Comparison of ENCODE assay signal across 4 worm cellular contexts in genomic region chrV:1870515-1870940, ce11.
A peak's percentile ranks its signal among the peaks of the same experiment; 100 is the strongest.
TF ChIP-seq lines count a peak whose summit lies in the region.

No protein-coding gene starts in this region.

TF ChIP-seq in whole organism, L1 larva, 84 proteins besides CTCF, POLR2A, EP300 and RAD21:
- TF ChIP-seq alr-1 (tag; optimal IDR thresholded peaks at IDR 0.05; lab: Kevin White, UChicago; ENCODE audit: borderline replicate concordance) (peak; percentile 24), sup-37 (GFP tag; optimal IDR thresholded peaks at IDR 0.05; lab: Kevin White, UChicago) (no peak), sptf-1 (tag; optimal IDR thresholded peaks at IDR 0.05; lab: Kevin White, UChicago) (no peak)

TF ChIP-seq in whole organism, L4 larva, 104 proteins besides CTCF, POLR2A, EP300 and RAD21 (continues in another document):
- TF ChIP-seq attf-4 (tag; optimal IDR thresholded peaks at IDR 0.05; lab: Kevin White, UChicago) (no peak), nhr-6 (tag; optimal IDR thresholded peaks at IDR 0.05; lab: Kevin White, UChicago) (no peak), spr-3 (GFP tag; optimal IDR thresholded peaks at IDR 0.05; lab: Kevin White, UChicago) (no peak), rbr-2 (tag; optimal IDR thresholded peaks at IDR 0.05; lab: Kevin White, UChicago) (no peak), Y48G9A.11 (GFP tag; IDR thresholded peaks at IDR 0.05; lab: Robert Waterston, UW) (peak; percentile 41; the same call in 1 of the 2 replicates), tra-1 (GFP tag; IDR thresholded peaks at IDR 0.05; lab: Robert Waterston, UW) (no peak), hlh-30 (tag; optimal IDR thresholded peaks at IDR 0.05; lab: Kevin White, UChicago; ENCODE audit: insufficient read depth) (no peak), dpl-1 (GFP tag; optimal IDR thresholded peaks at IDR 0.05; lab: Kevin White, UChicago) (peak; percentile 14), lin-38 (GFP tag; IDR thresholded peaks at IDR 0.05; lab: Robert Waterston, UW) (peak; percentile 67), mes-2 (tag; optimal IDR thresholded peaks at IDR 0.05; lab: Kevin White, UChicago; ENCODE audit: poor library complexity, severe bottlenecking) (peak; percentile 18), F10B5.3 (tag; optimal IDR thresholded peaks at IDR 0.05; lab: Kevin White, UChicago) (no peak), T26A8.4 (GFP tag; IDR thresholded peaks at IDR 0.05; lab: Robert Waterston, UW) (no peak), lin-29 (GFP tag; IDR thresholded peaks at IDR 0.05; lab: Robert Waterston, UW) (no peak), unc-130 (GFP tag; optimal IDR thresholded peaks at IDR 0.05; lab: Kevin White, UChicago) (peak; percentile 54), spr-1 (tag; optimal IDR thresholded peaks at IDR 0.05; lab: Kevin White, UChicago) (no peak), mxl-2 (GFP tag; conservative IDR thresholded peaks at IDR 0.05; lab: Robert Waterston, UW) (no peak), fos-1 (tag; optimal IDR thresholded peaks at IDR 0.05; lab: Kevin White, UChicago) (no peak), dmd-8 (GFP tag; IDR thresholded peaks at IDR 0.05; lab: Robert Waterston, UW) (0 out of 2 replicates have a peak, but pooled peaks have one; percentile 23), F49E8.2 (tag; optimal IDR thresholded peaks at IDR 0.05; lab: Kevin White, UChicago; ENCODE audit: borderline replicate concordance) (peak; percentile 7), lsy-2 (tag; optimal IDR thresholded peaks at IDR 0.05; lab: Kevin White, UChicago) (no peak), unc-39 (tag; optimal IDR thresholded peaks at IDR 0.05; lab: Kevin White, UChicago) (no peak), vab-7 (GFP tag; IDR thresholded peaks at IDR 0.05; lab: Robert Waterston, UW) (no peak), ces-1 (GFP tag; optimal IDR thresholded peaks at IDR 0.05; lab: Kevin White, UChicago) (no peak), F44E2.7 (GFP tag; IDR thresholded peaks at IDR 0.05; lab: Robert Waterston, UW) (0 out of 2 replicates have a peak, but pooled peaks have one; percentile 22), nhr-77 (tag; optimal IDR thresholded peaks at IDR 0.05; lab: Kevin White, UChicago) (no peak), dmd-6 (GFP tag; IDR thresholded peaks at IDR 0.05; lab: Robert Waterston, UW) (no peak), ceh-32 (tag; optimal IDR thresholded peaks at IDR 0.05; lab: Kevin White, UChicago; ENCODE audit: poor library complexity) (no peak), Y105C5A.15 (GFP tag; IDR thresholded peaks at IDR 0.05; lab: Robert Waterston, UW) (no peak), duxl-1 (tag; optimal IDR thresholded peaks at IDR 0.05; lab: Kevin White, UChicago; ENCODE audit: poor library complexity) (no peak)

TF ChIP-seq in whole organism, early embryonic, 17 proteins besides CTCF, POLR2A, EP300 and RAD21:
- TF ChIP-seq ama-1 (optimal IDR thresholded peaks at IDR 0.05; lab: Kevin White, UChicago): peak; percentile 7
- TF ChIP-seq F13C5.2 (tag; optimal IDR thresholded peaks at IDR 0.05; lab: Kevin White, UChicago): no peak
- TF ChIP-seq hnd-1 (tag; optimal IDR thresholded peaks at IDR 0.05; lab: Kevin White, UChicago): no peak
- TF ChIP-seq tra-4 (tag; optimal IDR thresholded peaks at IDR 0.05; lab: Kevin White, UChicago): peak; percentile 11
- no peak for TF ChIP-seq ceh-36 (tag; optimal IDR thresholded peaks at IDR 0.05; lab: Kevin White, UChicago)

TF ChIP-seq in whole organism, young adult, 124 proteins besides CTCF, POLR2A, EP300 and RAD21 (continues in another document):
- TF ChIP-seq B0336.3 (GFP tag; IDR thresholded peaks at IDR 0.05; lab: Robert Waterston, UW): peak; percentile 65
- TF ChIP-seq xnd-1 (tag; optimal IDR thresholded peaks at IDR 0.05; lab: Kevin White, UChicago): peak; percentile 46
- TF ChIP-seq F49E8.2 (tag; optimal IDR thresholded peaks at IDR 0.05; lab: Kevin White, UChicago; ENCODE audit: insufficient read depth): peak; percentile 54
- TF ChIP-seq attf-6 (GFP tag; IDR thresholded peaks at IDR 0.05; lab: Robert Waterston, UW): peak; percentile 34; the same call in 1 of the 2 replicates
- TF ChIP-seq pha-4 (tag; optimal IDR thresholded peaks at IDR 0.05; lab: Kevin White, UChicago): no peak
- peak; percentile 25; the same call in 1 of the 2 replicates for TF ChIP-seq madf-8 (GFP tag; conservative IDR thresholded peaks at IDR 0.05; lab: Robert Waterston, UW)
- peak; percentile 19; the same call in 1 of the 2 replicates for TF ChIP-seq ztf-25 (GFP tag; IDR thresholded peaks at IDR 0.05; lab: Robert Waterston, UW)
- TF ChIP-seq F10E7.11 (tag; optimal IDR thresholded peaks at IDR 0.05; lab: Kevin White, UChicago): no peak
- peak; percentile 34 for TF ChIP-seq sptf-2 (GFP tag; optimal IDR thresholded peaks at IDR 0.05; lab: Kevin White, UChicago)
- peak; percentile 63; the same call in 1 of the 2 replicates for TF ChIP-seq C17E4.6 (GFP tag; IDR thresholded peaks at IDR 0.05; lab: Robert Waterston, UW)
- TF ChIP-seq snpc-4 (GFP tag; optimal IDR thresholded peaks at IDR 0.05; lab: Kevin White, UChicago): no peak
- peak in 2 of 4 experiments; percentile 2 to 9 for TF ChIP-seq snpc-4 (tag; optimal IDR thresholded peaks at IDR 0.05; lab: Kevin White, UChicago)
- TF ChIP-seq pbrm-1 (GFP tag; IDR thresholded peaks at IDR 0.05; lab: Robert Waterston, UW): no peak
- peak; percentile 60; the same call in 1 of the 2 replicates for TF ChIP-seq madf-3 (GFP tag; IDR thresholded peaks at IDR 0.05; lab: Robert Waterston, UW)
- peak; percentile 33; the same call in 1 of the 2 replicates for TF ChIP-seq Y67H2A.10 (GFP tag; conservative IDR thresholded peaks at IDR 0.05; lab: Robert Waterston, UW)
- peak; percentile 86 for TF ChIP-seq ztf-18 (tag; optimal IDR thresholded peaks at IDR 0.05; lab: Kevin White, UChicago)
- TF ChIP-seq hsf-1 (GFP tag; IDR thresholded peaks at IDR 0.05; lab: Robert Waterston, UW): peak; percentile 59; the same call in 1 of the 2 replicates
- no peak for TF ChIP-seq akir-1 (GFP tag; optimal IDR thresholded peaks at IDR 0.05; lab: Kevin White, UChicago)
- peak; percentile 82 for TF ChIP-seq D2030.7 (GFP tag; IDR thresholded peaks at IDR 0.05; lab: Robert Waterston, UW)
- TF ChIP-seq unc-130 (GFP tag; optimal IDR thresholded peaks at IDR 0.05; lab: Kevin White, UChicago): peak; percentile 39
- no peak for TF ChIP-seq mel-28 (tag; optimal IDR thresholded peaks at IDR 0.05; lab: Kevin White, UChicago; ENCODE audit: borderline replicate concordance)
- peak; percentile 38 for TF ChIP-seq lin-54 (GFP tag; optimal IDR thresholded peaks at IDR 0.05; lab: Kevin White, UChicago)
- TF ChIP-seq mcd-1 (GFP tag; IDR thresholded peaks at IDR 0.05; lab: Robert Waterston, UW): peak; percentile 25; the same call in 1 of the 2 replicates
- peak; percentile 74 for TF ChIP-seq dox-1 (GFP tag; IDR thresholded peaks at IDR 0.05; lab: Robert Waterston, UW)
- TF ChIP-seq nfya-1 (tag; optimal IDR thresholded peaks at IDR 0.05; lab: Kevin White, UChicago; ENCODE audit: borderline replicate concordance, insufficient read depth): no peak
- no peak for TF ChIP-seq cebp-1 (GFP tag; IDR thresholded peaks at IDR 0.05; lab: Robert Waterston, UW)
- TF ChIP-seq cebp-1 (tag; optimal IDR thresholded peaks at IDR 0.05; lab: Kevin White, UChicago): no peak
- no peak for TF ChIP-seq ceh-58 (GFP tag; IDR thresholded peaks at IDR 0.05; lab: Robert Waterston, UW)
- peak; percentile 70 for TF ChIP-seq madf-6 (GFP tag; IDR thresholded peaks at IDR 0.05; lab: Robert Waterston, UW)
- peak; percentile 51 for TF ChIP-seq efl-1 (GFP tag; optimal IDR thresholded peaks at IDR 0.05; lab: Kevin White, UChicago)
- TF ChIP-seq Y79H2A.3 (GFP tag; conservative IDR thresholded peaks at IDR 0.05; lab: Robert Waterston, UW): peak; percentile 43; the same call in 1 of the 2 replicates
- TF ChIP-seq rec-8 (tag; optimal IDR thresholded peaks at IDR 0.05; lab: Kevin White, UChicago): no peak
- TF ChIP-seq B0261.1 (tag; optimal IDR thresholded peaks at IDR 0.05; lab: Kevin White, UChicago): no peak
- no peak for TF ChIP-seq F55B11.4 (tag; optimal IDR thresholded peaks at IDR 0.05; lab: Kevin White, UChicago; ENCODE audit: borderline replicate concordance, insufficient read depth)
- no peak for TF ChIP-seq hmg-20 (GFP tag; IDR thresholded peaks at IDR 0.05; lab: Robert Waterston, UW)
- TF ChIP-seq ceh-100 (GFP tag; IDR thresholded peaks at IDR 0.05; lab: Robert Waterston, UW): peak; percentile 88
- peak; percentile 67; the same call in 1 of the 2 replicates for TF ChIP-seq Y53G8AR.9 (GFP tag; conservative IDR thresholded peaks at IDR 0.05; lab: Robert Waterston, UW)
- TF ChIP-seq attf-5 (GFP tag; optimal IDR thresholded peaks at IDR 0.05; lab: Kevin White, UChicago): no peak
- TF ChIP-seq nhr-27 (tag; optimal IDR thresholded peaks at IDR 0.05; lab: Kevin White, UChicago): no peak
- no peak for TF ChIP-seq ZK185.1 (tag; optimal IDR thresholded peaks at IDR 0.05; lab: Kevin White, UChicago; ENCODE audit: poor library complexity, severe bottlenecking)
- peak; percentile 29 for TF ChIP-seq tbp1 (GFP tag; optimal IDR thresholded peaks at IDR 0.05; lab: Kevin White, UChicago)
- no peak for TF ChIP-seq ets-4 (GFP tag; optimal IDR thresholded peaks at IDR 0.05; lab: Kevin White, UChicago)
- 0 out of 2 replicates have a peak, but pooled peaks have one; percentile 52 for TF ChIP-seq Y95B8A.8 (GFP tag; IDR thresholded peaks at IDR 0.05; lab: Robert Waterston, UW)
- TF ChIP-seq ekl-4 (GFP tag; IDR thresholded peaks at IDR 0.05; lab: Robert Waterston, UW): peak; percentile 59; the same call in 1 of the 2 replicates
- TF ChIP-seq B0019.2 (GFP tag; conservative IDR thresholded peaks at IDR 0.05; lab: Robert Waterston, UW): peak; percentile 48; the same call in 1 of the 2 replicates
- TF ChIP-seq lag-1 (GFP tag; IDR thresholded peaks at IDR 0.05; lab: Robert Waterston, UW): no peak
- no peak for TF ChIP-seq snpc-1.1 (tag; optimal IDR thresholded peaks at IDR 0.05; lab: Kevin White, UChicago; ENCODE audit: insufficient read depth)
- peak; percentile 79; the same call in 1 of the 2 replicates for TF ChIP-seq ztf-28 (GFP tag; IDR thresholded peaks at IDR 0.05; lab: Robert Waterston, UW)
- no peak for TF ChIP-seq ztf-3 (GFP tag; optimal IDR thresholded peaks at IDR 0.05; lab: Kevin White, UChicago)
- TF ChIP-seq repo-1 (tag; optimal IDR thresholded peaks at IDR 0.05; lab: Kevin White, UChicago): no peak
- TF ChIP-seq die-1 (tag; optimal IDR thresholded peaks at IDR 0.05; lab: Kevin White, UChicago): no peak
- peak; percentile 78 for TF ChIP-seq ceh-91 (GFP tag; IDR thresholded peaks at IDR 0.05; lab: Robert Waterston, UW)
- TF ChIP-seq F33H1.4 (GFP tag; IDR thresholded peaks at IDR 0.05; lab: Robert Waterston, UW): peak; percentile 74
- TF ChIP-seq lsy-27 (tag; optimal IDR thresholded peaks at IDR 0.05; lab: Kevin White, UChicago; ENCODE audit: borderline replicate concordance, insufficient read depth): no peak
